Fruit fly (Drosophila melanogaster) whole organism, wandering third instar larva: ENCODE data around the gene CG33287.

Experiments used
- CrebA ChIP-seq: fragments of 200-800 bp; sonication (Bioruptor generic); optimal IDR thresholded peaks from 2 replicates; lab custom pipeline; 2016; ENCODE audit warnings: missing biosample characterization, mild to moderate bottlenecking, missing genetic modification characterization, borderline replicate concordance
- Hr78 ChIP-seq: fragments of >200 bp; optimal IDR thresholded peaks from 2 replicates; lab custom pipeline; 2017; ENCODE audit warnings: missing biosample characterization, missing genetic modification characterization
- Myc ChIP-seq: fragments of >200 bp; optimal IDR thresholded peaks from 2 replicates; lab custom pipeline; 2017
- h ChIP-seq: fragments of 200-800 bp; sonication (Bioruptor generic); optimal IDR thresholded peaks from 3 replicates; lab custom pipeline; 2016; ENCODE audit warnings: missing biosample characterization, mild to moderate bottlenecking, missing genetic modification characterization
- lola ChIP-seq: fragments of >200 bp; optimal IDR thresholded peaks from 2 replicates; lab custom pipeline; 2017; ENCODE audit warnings: missing biosample characterization, missing genetic modification characterization
- pan ChIP-seq: fragments of >200 bp; optimal IDR thresholded peaks from 2 replicates; lab custom pipeline; 2017

dm6 chr3L:20951477-20952120 is 18.9 kb downstream of the CG33287 start:
- TF ChIP-seq lola (no peak), pan (lab: Kevin White, UChicago) (no peak), CrebA (GFP tag; lab: Kevin White, UChicago) (no peak), Myc (lab: Kevin White, UChicago) (no peak), Hr78 (GFP tag; lab: Kevin White, UChicago) (no peak), h (GFP tag; lab: Kevin White, UChicago) (peak; percentile 51)
